Worm (Caenorhabditis elegans): ENCODE measurements around the gene ergi-3.

- TF ChIP-seq aly-2 (tag; optimal IDR thresholded peaks at IDR 0.05) (no peak), efl-3 (GFP tag; optimal IDR thresholded peaks at IDR 0.05) (no peak), ztf-4 (tag; optimal IDR thresholded peaks at IDR 0.05) (no peak), ztf-11 (tag; optimal IDR thresholded peaks at IDR 0.05) (no peak), nhr-11 (tag; optimal IDR thresholded peaks at IDR 0.05) (no peak), snu-23 (GFP tag; optimal IDR thresholded peaks at IDR 0.05) (peak; percentile 5), elt-3 (tag; optimal IDR thresholded peaks at IDR 0.05) (no peak), nhr-85 (tag) (no peak), nhr-237 (tag; optimal IDR thresholded peaks at IDR 0.05) (no peak), ama-1 (optimal IDR thresholded peaks at IDR 0.05) (no peak), nhr-90 (tag; optimal IDR thresholded peaks at IDR 0.05; ENCODE audit: poor library complexity) (no peak)
Measured at ce11 chrX:15599925-15600324, 16.6 kb downstream of the ergi-3 start.
